Fruit fly (Drosophila melanogaster): ENCODE measurements around the gene alpha-Cat.

The alpha-Cat gene

dm6 chr3L:23346715-23347114 is 8.8 kb upstream of the alpha-Cat start:
- TF ChIP-seq CG43689 (GFP tag; IDR thresholded peaks at IDR 0.05), result no peak
- no peak for TF ChIP-seq CG12744 (GFP tag; optimal IDR thresholded peaks at IDR 0.05)
- no peak for TF ChIP-seq CG4404 (GFP tag; IDR thresholded peaks at IDR 0.05)
- TF ChIP-seq Blimp-1 (GFP tag; optimal IDR thresholded peaks at IDR 0.05), result no peak
- TF ChIP-seq CG8478 (optimal IDR thresholded peaks at IDR 0.05), result no peak
- TF ChIP-seq CG30020 (tag; optimal IDR thresholded peaks at IDR 0.05), result peak; percentile 85
- no peak for TF ChIP-seq CG4282 (GFP tag; optimal IDR thresholded peaks at IDR 0.05)
- peak; percentile 46; the same call in 1 of the 2 replicates for TF ChIP-seq CG1024 (GFP tag; IDR thresholded peaks at IDR 0.05)
- TF ChIP-seq wdn (GFP tag; IDR thresholded peaks at IDR 0.05), result no peak
- TF ChIP-seq ssp (GFP tag; IDR thresholded peaks at IDR 0.05), result peak; percentile 68
- no peak for TF ChIP-seq lola (GFP tag; optimal IDR thresholded peaks at IDR 0.05)

DNA sequence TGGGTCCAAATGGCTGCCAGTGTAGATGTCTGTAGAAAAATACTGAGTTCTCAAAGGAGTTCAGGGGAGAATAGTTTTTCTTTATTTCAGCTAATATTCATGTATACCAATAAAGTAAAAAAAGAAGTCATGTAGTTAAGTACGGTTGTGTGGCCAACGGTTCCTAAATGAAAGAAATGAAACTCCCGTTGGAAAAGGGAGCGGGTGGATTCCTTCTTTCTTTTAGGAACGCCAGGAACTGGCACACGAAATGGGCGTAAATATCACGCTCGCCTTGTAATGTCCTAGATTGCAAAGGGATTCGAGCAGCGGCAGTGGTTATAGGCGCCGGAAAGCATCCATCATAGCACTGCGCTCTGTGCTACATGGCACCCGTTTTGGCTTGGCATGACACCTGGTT is 5.5 kb upstream of the alpha-Cat start:
- TF ChIP-seq Spps (tag; optimal IDR thresholded peaks at IDR 0.05) (no peak), CG1832 (GFP tag; optimal IDR thresholded peaks at IDR 0.05) (no peak), CG6689 (GFP tag; IDR thresholded peaks at IDR 0.05) (no peak), Opbp (GFP tag; IDR thresholded peaks at IDR 0.05; ENCODE audit: partially characterized antibody) (no peak), CG17361 (GFP tag; IDR thresholded peaks at IDR 0.05) (0 out of 3 replicates have a peak, but pooled peaks have one; percentile 12), CG1603 (tag; optimal IDR thresholded peaks at IDR 0.05) (peak; percentile 55), klu (GFP tag; IDR thresholded peaks at IDR 0.05) (no peak), CG1024 (GFP tag; IDR thresholded peaks at IDR 0.05) (0 out of 2 replicates have a peak, but pooled peaks have one; percentile 40), lmd (GFP tag; IDR thresholded peaks at IDR 0.05) (no peak), dysf (GFP tag; IDR thresholded peaks at IDR 0.05) (no peak), CrebB (tag; optimal IDR thresholded peaks at IDR 0.05) (no peak), esg (GFP tag; conservative IDR thresholded peaks at IDR 0.05) (no peak), BtbVII (GFP tag; optimal IDR thresholded peaks at IDR 0.05) (no peak), Ets65A (GFP tag) (peak; percentile 65), Atf6 (GFP tag; IDR thresholded peaks at IDR 0.05) (no peak), Dfd (GFP tag; optimal IDR thresholded peaks at IDR 0.05) (no peak), CG30020 (tag; optimal IDR thresholded peaks at IDR 0.05) (peak; percentile 91), H15 (GFP tag; IDR thresholded peaks at IDR 0.05) (no peak), NfI (GFP tag; optimal IDR thresholded peaks at IDR 0.05) (no peak), ssp (GFP tag; IDR thresholded peaks at IDR 0.05) (peak; percentile 39; the same call in 1 of the 2 replicates)

DNA sequence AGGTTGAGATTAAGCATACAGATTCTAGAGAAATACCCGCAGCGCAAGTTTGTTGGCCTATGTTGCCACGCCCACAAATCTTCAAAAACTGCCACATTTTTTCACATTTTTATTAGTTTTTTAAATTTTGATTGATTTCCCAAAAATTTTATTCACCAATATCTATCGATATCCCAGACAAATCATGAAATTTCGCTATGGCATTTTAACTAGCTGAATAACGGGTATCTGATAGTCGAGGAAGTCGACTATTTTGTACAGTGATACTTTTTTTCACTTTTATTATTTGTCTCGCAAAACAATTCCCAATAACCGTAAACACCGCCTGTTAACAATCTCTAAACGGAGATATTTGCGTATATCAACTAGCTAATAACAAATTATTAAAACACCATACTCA is 2.2 kb upstream of the alpha-Cat start:
- no peak for TF ChIP-seq lmd (GFP tag; IDR thresholded peaks at IDR 0.05)
- no peak for TF ChIP-seq D (optimal IDR thresholded peaks at IDR 0.05)
- TF ChIP-seq D (GFP tag; optimal IDR thresholded peaks at IDR 0.05), result no peak
- TF ChIP-seq inv (GFP tag; IDR thresholded peaks at IDR 0.05; ENCODE audit: partially characterized antibody), result peak; percentile 22; the same call in 1 of the 2 replicates
- TF ChIP-seq Hr3 (GFP tag; optimal IDR thresholded peaks at IDR 0.05), result no peak
- TF ChIP-seq HLH4C (GFP tag; IDR thresholded peaks at IDR 0.05; ENCODE audit: partially characterized antibody), result peak; percentile 63
- no peak for TF ChIP-seq Fer3 (tag; optimal IDR thresholded peaks at IDR 0.05)
- TF ChIP-seq CG34224 (GFP tag; IDR thresholded peaks at IDR 0.05; ENCODE audit: partially characterized antibody), result no peak
- TF ChIP-seq oc (tag; optimal IDR thresholded peaks at IDR 0.05), result no peak
- TF ChIP-seq CG11696 (GFP tag; IDR thresholded peaks at IDR 0.05), result no peak
- no peak for TF ChIP-seq CG14965 (GFP tag; optimal IDR thresholded peaks at IDR 0.05; ENCODE audit: borderline replicate concordance)
- peak; percentile 55; the same call in 2 of the 3 replicates for TF ChIP-seq CG14860 (GFP tag; IDR thresholded peaks at IDR 0.05; ENCODE audit: partially characterized antibody)
- no peak for TF ChIP-seq Dek (tag; optimal IDR thresholded peaks at IDR 0.05)
- TF ChIP-seq CG6813 (GFP tag; optimal IDR thresholded peaks at IDR 0.05), result no peak
- no peak for TF ChIP-seq psq (GFP tag; optimal IDR thresholded peaks at IDR 0.05)
- TF ChIP-seq Elba2 (GFP tag; optimal IDR thresholded peaks at IDR 0.05), result no peak
- peak; percentile 76 for TF ChIP-seq CG16813 (GFP tag; IDR thresholded peaks at IDR 0.05; ENCODE audit: partially characterized antibody)
- TF ChIP-seq CG14667 (GFP tag; IDR thresholded peaks at IDR 0.05), result no peak
- no peak for TF ChIP-seq CG4730 (GFP tag; IDR thresholded peaks at IDR 0.05)
- TF ChIP-seq stc (GFP tag; IDR thresholded peaks at IDR 0.05), result no peak
- TF ChIP-seq CG1832 (GFP tag; optimal IDR thresholded peaks at IDR 0.05), result no peak
- TF ChIP-seq HmgZ (tag; optimal IDR thresholded peaks at IDR 0.05), result no peak
- TF ChIP-seq phol (tag; optimal IDR thresholded peaks at IDR 0.05), result no peak
- TF ChIP-seq CG1603 (tag; optimal IDR thresholded peaks at IDR 0.05), result no peak

Measured in whole organism, embryonic.